Worm (Caenorhabditis elegans): ENCODE measurements around the gene srx-46.

Gene srx-46

DNA sequence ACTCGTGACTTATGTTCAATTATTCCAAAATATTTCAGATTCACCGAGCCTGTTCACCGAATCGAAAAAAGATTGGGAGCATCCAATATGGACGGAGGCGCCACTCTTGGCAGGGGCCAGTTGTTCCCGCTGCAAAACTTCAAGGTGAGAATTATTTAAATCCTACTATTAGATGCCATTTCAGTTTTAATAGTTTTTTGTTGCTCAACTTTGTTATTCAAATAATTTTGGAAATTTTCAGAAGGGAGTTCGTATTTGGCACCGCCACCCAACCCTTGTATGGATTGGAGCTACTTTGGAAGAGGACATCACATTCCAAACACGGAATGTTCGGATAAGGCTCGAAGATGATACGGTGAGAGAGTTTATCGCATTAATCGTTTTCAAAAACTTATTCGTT is 33.1 kb downstream of the srx-46 start, which contains the start of gene hum-2:
TSS of gene hum-2 (plus strand) at position 33 of the 400 bp plus-strand sequence.
- no peak for TF ChIP-seq efl-1 (optimal IDR thresholded peaks at IDR 0.05)
- peak in 1 of 2 experiments; percentile 45 for TF ChIP-seq efl-1 (GFP tag; optimal IDR thresholded peaks at IDR 0.05 in 1 of 2)
- no peak for TF ChIP-seq lsy-2 (tag; optimal IDR thresholded peaks at IDR 0.05)
- no peak for TF ChIP-seq egl-27 (tag; optimal IDR thresholded peaks at IDR 0.05)

ce11 chrV:9391959-9392358 is 38.9 kb downstream of the srx-46 start:
- TF ChIP-seq F16B12.6 (tag; optimal IDR thresholded peaks at IDR 0.05) (no peak), rnt-1 (tag; optimal IDR thresholded peaks at IDR 0.05) (peak; percentile 47), lin-15B (tag; optimal IDR thresholded peaks at IDR 0.05) (no peak), efl-1 (optimal IDR thresholded peaks at IDR 0.05) (peak in 1 of 2 experiments; percentile 25), efl-1 (GFP tag; optimal IDR thresholded peaks at IDR 0.05 in 1 of 2) (no peak), snu-23 (GFP tag; optimal IDR thresholded peaks at IDR 0.05) (peak; percentile 22), lin-14 (GFP tag; optimal IDR thresholded peaks at IDR 0.05) (peak; percentile 20), nhr-47 (tag; optimal IDR thresholded peaks at IDR 0.05) (peak; percentile 32), snpc-4 (tag; optimal IDR thresholded peaks at IDR 0.05) (peak; percentile 97), nhr-11 (tag; optimal IDR thresholded peaks at IDR 0.05) (no peak), unc-86 (tag; optimal IDR thresholded peaks at IDR 0.05) (no peak), nhr-85 (tag) (peak; percentile 9), nhr-19 (GFP tag; conservative IDR thresholded peaks at IDR 0.05) (peak; percentile 36; the same call in 1 of the 2 replicates), grh-1 (GFP tag; IDR thresholded peaks at IDR 0.05) (0 out of 2 replicates have a peak, but pooled peaks have one; percentile 15)

DNA sequence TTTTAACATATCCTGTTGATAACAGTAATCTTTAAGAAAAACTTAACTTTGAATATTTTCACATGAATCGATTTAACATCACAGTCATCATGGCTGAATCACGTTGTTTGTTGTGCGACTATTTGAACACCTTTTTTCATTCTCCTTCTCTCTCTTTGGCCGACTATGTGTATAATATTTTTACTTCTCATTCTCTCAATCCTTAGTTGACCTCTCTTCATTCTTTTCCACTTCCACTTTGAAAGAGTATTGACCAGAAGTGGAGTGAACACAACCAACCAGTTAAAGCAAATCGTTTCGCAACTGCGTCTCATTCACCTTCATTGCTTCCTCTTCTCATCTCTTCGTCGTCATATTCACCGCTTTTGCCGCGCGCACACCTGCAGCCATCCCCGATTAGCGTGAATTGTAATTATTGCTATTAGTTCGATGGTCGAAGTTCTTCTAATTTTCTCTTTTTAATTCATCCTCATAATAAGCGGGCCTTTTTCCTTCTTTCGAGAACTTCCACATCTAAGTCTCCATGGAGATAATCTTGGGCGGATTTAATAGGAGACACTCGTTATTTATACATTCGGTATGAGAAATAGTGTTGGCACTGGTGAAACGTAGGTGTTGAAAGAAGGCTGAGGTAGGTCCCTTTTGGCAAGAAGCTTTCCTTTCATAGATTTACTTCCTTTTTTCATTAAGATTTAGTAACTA is 42.0 kb downstream of the srx-46 start:
- TF ChIP-seq fkh-8 (tag; optimal IDR thresholded peaks at IDR 0.05), result peak; percentile 28
- peak; percentile 62 for TF ChIP-seq blmp-1 (tag; optimal IDR thresholded peaks at IDR 0.05)
- TF ChIP-seq efl-1 (optimal IDR thresholded peaks at IDR 0.05), result no peak
- TF ChIP-seq efl-1 (GFP tag; optimal IDR thresholded peaks at IDR 0.05 in 1 of 2), result no peak
- TF ChIP-seq ztf-4 (tag; optimal IDR thresholded peaks at IDR 0.05), result no peak
- TF ChIP-seq nhr-85 (tag), result peak; percentile 58
- no peak for TF ChIP-seq tbx-2 (tag; optimal IDR thresholded peaks at IDR 0.05)
- TF ChIP-seq dsc-1 (tag; optimal IDR thresholded peaks at IDR 0.05), result peak; percentile 55
- TF ChIP-seq nhr-11 (tag; optimal IDR thresholded peaks at IDR 0.05), result no peak
- no peak for TF ChIP-seq nhr-71 (tag; optimal IDR thresholded peaks at IDR 0.05)
- TF ChIP-seq dpl-1 (GFP tag; optimal IDR thresholded peaks at IDR 0.05), result no peak
- TF ChIP-seq xbp-1 (tag; optimal IDR thresholded peaks at IDR 0.05), result no peak
- TF ChIP-seq lin-14 (GFP tag; optimal IDR thresholded peaks at IDR 0.05), result peak; percentile 43
- TF ChIP-seq aly-2 (tag; optimal IDR thresholded peaks at IDR 0.05), result no peak
- TF ChIP-seq nhr-20 (tag; optimal IDR thresholded peaks at IDR 0.05), result no peak
- no peak for TF ChIP-seq ces-1 (GFP tag; optimal IDR thresholded peaks at IDR 0.05)
- no peak for TF ChIP-seq snu-23 (GFP tag; optimal IDR thresholded peaks at IDR 0.05)
- TF ChIP-seq aha-1 (tag; optimal IDR thresholded peaks at IDR 0.05), result no peak
- no peak for TF ChIP-seq pax-3 (tag; optimal IDR thresholded peaks at IDR 0.05)
- no peak for TF ChIP-seq nhr-90 (tag; optimal IDR thresholded peaks at IDR 0.05; ENCODE audit: poor library complexity)
- no peak for TF ChIP-seq jun-1 (tag; optimal IDR thresholded peaks at IDR 0.05)
- no peak for TF ChIP-seq mdl-1 (tag; optimal IDR thresholded peaks at IDR 0.05)
- TF ChIP-seq swsn-7 (tag; optimal IDR thresholded peaks at IDR 0.05), result no peak

- TF ChIP-seq dpl-1 (GFP tag; optimal IDR thresholded peaks at IDR 0.05) (peak in 1 of 3 experiments; percentile 1), lir-3 (tag; optimal IDR thresholded peaks at IDR 0.05; ENCODE audit: poor library complexity) (no peak), ceh-8 (GFP tag; optimal IDR thresholded peaks at IDR 0.05) (no peak), ama-1 (optimal IDR thresholded peaks at IDR 0.05) (no peak), unc-30 (tag; optimal IDR thresholded peaks at IDR 0.05) (no peak), tlp-1 (tag; optimal IDR thresholded peaks at IDR 0.05) (no peak), egl-13 (tag; optimal IDR thresholded peaks at IDR 0.05) (no peak), rnt-1 (tag; optimal IDR thresholded peaks at IDR 0.05) (no peak), lin-13 (GFP tag; optimal IDR thresholded peaks at IDR 0.05) (no peak), nhr-237 (tag; optimal IDR thresholded peaks at IDR 0.05) (no peak), blmp-1 (tag; optimal IDR thresholded peaks at IDR 0.05) (peak; percentile 91), sup-37 (GFP tag; optimal IDR thresholded peaks at IDR 0.05) (no peak), alr-1 (tag; optimal IDR thresholded peaks at IDR 0.05; ENCODE audit: borderline replicate concordance) (no peak), lin-35 (GFP tag; optimal IDR thresholded peaks at IDR 0.05) (no peak), nhr-12 (tag; optimal IDR thresholded peaks at IDR 0.05) (no peak), C34B4.2 (tag; optimal IDR thresholded peaks at IDR 0.05) (no peak), sptf-1 (tag; optimal IDR thresholded peaks at IDR 0.05) (no peak), irx-1 (tag; optimal IDR thresholded peaks at IDR 0.05) (no peak)
Measured at ce11 chrV:9399886-9400373, 46.9 kb downstream of the srx-46 start, which contains the start of gene trpp-4. Gene trpp-4, plus strand, starts transcription at chrV:9400327.
